Fruit fly (Drosophila melanogaster) whole organism, embryonic: Measurements from ENCODE around the gene Cpr76Bb.

Experiments
- Abd-B ChIP-seq: fragments of 200-800 bp; sonication (Bioruptor generic); optimal IDR thresholded peaks from 2 replicates; lab custom pipeline; 2018; ENCODE audit warnings: missing biosample characterization, mild to moderate bottlenecking, missing genetic modification characterization, moderate library complexity
- Atf3 ChIP-seq: fragments of 200-800 bp; sonication (Bioruptor generic); optimal IDR thresholded peaks from 3 replicates; lab custom pipeline; 2016; ENCODE audit warnings: missing biosample characterization, missing genetic modification characterization
- Bdp1 ChIP-seq: fragments of 200-800 bp; sonication (Bioruptor generic); optimal IDR thresholded peaks from 3 replicates; lab custom pipeline; 2016; ENCODE audit warnings: missing biosample characterization, missing genetic modification characterization
- Bteb2 ChIP-seq: fragments of 200-800 bp; sonication (Bioruptor generic); optimal IDR thresholded peaks from 2 replicates; lab custom pipeline; 2016; ENCODE audit warnings: missing biosample characterization, missing genetic modification characterization
- CG1024 ChIP-seq: fragments of 200-800 bp; sonication (Bioruptor generic); IDR thresholded peaks from 2 replicates; pipeline ENCODE4 v1.3.6; 2022; ENCODE audit warnings: missing biosample characterization, missing genetic modification characterization
- CG11398 ChIP-seq: fragments of 200-800 bp; sonication (Bioruptor generic); optimal IDR thresholded peaks from 2 replicates; lab custom pipeline; 2016; ENCODE audit warnings: missing biosample characterization, missing genetic modification characterization
- CG12299 ChIP-seq: fragments of 200-800 bp; sonication (Bioruptor generic); optimal IDR thresholded peaks from 2 replicates; lab custom pipeline; 2018; ENCODE audit warnings: missing biosample characterization, mild to moderate bottlenecking, missing genetic modification characterization
- CG14860 ChIP-seq: fragments of 200-800 bp; sonication (Bioruptor generic); IDR thresholded peaks from 3 replicates; pipeline ENCODE4 v1.3.6; 2022; ENCODE audit warnings: missing biosample characterization, missing genetic modification characterization; ENCODE audit not compliant: partially characterized antibody
- CG1529 ChIP-seq: fragments of 200-800 bp; sonication (Bioruptor generic); optimal IDR thresholded peaks from 3 replicates; lab custom pipeline; 2018; ENCODE audit warnings: missing biosample characterization, missing genetic modification characterization
- CG2120 ChIP-seq: fragments of 200-800 bp; sonication (Bioruptor generic); optimal IDR thresholded peaks from 3 replicates; lab custom pipeline; 2016; ENCODE audit warnings: missing biosample characterization, missing genetic modification characterization
- CG4282 ChIP-seq: fragments of 200-800 bp; sonication (Bioruptor generic); optimal IDR thresholded peaks from 2 replicates; lab custom pipeline; 2016; ENCODE audit warnings: missing biosample characterization, missing genetic modification characterization
- CG6175 ChIP-seq: fragments of 200-800 bp; sonication (Bioruptor generic); IDR thresholded peaks from 3 replicates; pipeline ENCODE4 v1.3.6; 2022; ENCODE audit warnings: missing biosample characterization, missing genetic modification characterization
- CG6765 ChIP-seq: fragments of 200-800 bp; sonication (Bioruptor generic); optimal IDR thresholded peaks from 3 replicates; lab custom pipeline; 2017; ENCODE audit warnings: missing biosample characterization, mild to moderate bottlenecking, missing genetic modification characterization
- CG7271 ChIP-seq: fragments of 200-800 bp; sonication (Bioruptor generic); optimal IDR thresholded peaks from 2 replicates; lab custom pipeline; 2018; ENCODE audit warnings: missing biosample characterization, mild to moderate bottlenecking, missing genetic modification characterization, moderate library complexity
- CG7357 ChIP-seq: fragments of 200-800 bp; sonication (Bioruptor generic); IDR thresholded peaks from 3 replicates; pipeline ENCODE4 v1.3.6; 2022; ENCODE audit warnings: missing biosample characterization, missing genetic modification characterization
- CG7786 ChIP-seq: fragments of 200-800 bp; sonication (Bioruptor generic); optimal IDR thresholded peaks from 2 replicates; lab custom pipeline; 2016; ENCODE audit warnings: missing biosample characterization, missing genetic modification characterization
- CG9437 ChIP-seq: fragments of 200-800 bp; sonication (Bioruptor generic); optimal IDR thresholded peaks from 2 replicates; lab custom pipeline; 2018; ENCODE audit warnings: missing biosample characterization, mild to moderate bottlenecking, missing genetic modification characterization
- CG9609 ChIP-seq: fragments of 200-800 bp; sonication (Bioruptor generic); optimal IDR thresholded peaks from 3 replicates; lab custom pipeline; 2016; ENCODE audit warnings: missing biosample characterization, missing genetic modification characterization
- CG9727 ChIP-seq: fragments of 200-800 bp; sonication (Bioruptor generic); optimal IDR thresholded peaks from 3 replicates; lab custom pipeline; 2017; ENCODE audit warnings: missing biosample characterization, mild to moderate bottlenecking, missing genetic modification characterization
- CG9817 ChIP-seq: fragments of 200-800 bp; sonication (Bioruptor generic); optimal IDR thresholded peaks from 2 replicates; lab custom pipeline; 2018; ENCODE audit warnings: missing biosample characterization, mild to moderate bottlenecking, missing genetic modification characterization, moderate library complexity
- Elba2 ChIP-seq: fragments of 200-800 bp; sonication (Bioruptor generic); optimal IDR thresholded peaks from 3 replicates; lab custom pipeline; 2016; ENCODE audit warnings: missing biosample characterization, missing genetic modification characterization
- HLHmδ ChIP-seq: fragments of 200-800 bp; sonication (Bioruptor generic); optimal IDR thresholded peaks from 2 replicates; lab custom pipeline; 2018; ENCODE audit warnings: missing biosample characterization, mild to moderate bottlenecking, missing genetic modification characterization, moderate library complexity
- HmgD ChIP-seq: fragments of 200-800 bp; sonication (Bioruptor generic); optimal IDR thresholded peaks from 3 replicates; lab custom pipeline; 2016; ENCODE audit warnings: missing biosample characterization, missing genetic modification characterization
- Hr39 ChIP-seq: fragments of >200 bp; optimal IDR thresholded peaks from 2 replicates; lab custom pipeline; 2017
- Mrtf ChIP-seq: fragments of 200-800 bp; sonication (Bioruptor generic); IDR thresholded peaks from 3 replicates; pipeline ENCODE4 v1.3.6; 2022; ENCODE audit warnings: missing biosample characterization, missing genetic modification characterization
- Neu2 ChIP-seq: fragments of 200-800 bp; sonication (Bioruptor generic); optimal IDR thresholded peaks from 3 replicates; lab custom pipeline; 2016; ENCODE audit warnings: missing biosample characterization, missing genetic modification characterization, borderline replicate concordance
- Side ChIP-seq: fragments of 200-800 bp; sonication (Bioruptor generic); optimal IDR thresholded peaks from 2 replicates; lab custom pipeline; 2016; ENCODE audit warnings: missing biosample characterization, missing genetic modification characterization
- az2 ChIP-seq: fragments of 200-800 bp; sonication (Bioruptor generic); optimal IDR thresholded peaks from 3 replicates; lab custom pipeline; 2016; ENCODE audit warnings: missing biosample characterization, missing genetic modification characterization
- cas ChIP-seq: fragments of 200-800 bp; sonication (Bioruptor generic); IDR thresholded peaks from 2 replicates; pipeline ENCODE4 v1.3.6; 2022; ENCODE audit warnings: missing biosample characterization, missing genetic modification characterization
- cg ChIP-seq: fragments of 200-800 bp; sonication (Bioruptor generic); optimal IDR thresholded peaks from 3 replicates; lab custom pipeline; 2019; ENCODE audit warnings: missing biosample characterization, mild to moderate bottlenecking, missing genetic modification characterization, moderate library complexity
- chm ChIP-seq: fragments of 200-800 bp; sonication (Bioruptor generic); IDR thresholded peaks from 2 replicates; pipeline ENCODE4 v1.3.6; 2022; ENCODE audit warnings: missing biosample characterization, missing genetic modification characterization
- corto ChIP-seq: fragments of 200-800 bp; sonication (Bioruptor generic); optimal IDR thresholded peaks from 2 replicates; lab custom pipeline; 2016; ENCODE audit warnings: missing biosample characterization, mild to moderate bottlenecking, missing genetic modification characterization, moderate library complexity
- dimm ChIP-seq: fragments of 200-800 bp; sonication (Bioruptor generic); IDR thresholded peaks from 2 replicates; pipeline ENCODE4 v1.3.6; 2022; ENCODE audit warnings: missing biosample characterization, missing genetic modification characterization
- en ChIP-seq: fragments of 200-800 bp; sonication (Bioruptor generic); optimal IDR thresholded peaks from 2 replicates; lab custom pipeline; 2016; ENCODE audit warnings: missing biosample characterization, missing genetic modification characterization
- ewg ChIP-seq: fragments of 200-800 bp; sonication (Bioruptor generic); optimal IDR thresholded peaks from 3 replicates; lab custom pipeline; 2017; ENCODE audit warnings: mild to moderate bottlenecking, missing biosample characterization, missing genetic modification reagents, missing genetic modification characterization
- fd3F ChIP-seq: fragments of 200-800 bp; sonication (Bioruptor generic); optimal IDR thresholded peaks from 2 replicates; lab custom pipeline; 2018; ENCODE audit warnings: missing biosample characterization, mild to moderate bottlenecking, missing genetic modification characterization, moderate library complexity
- ftz-f1 ChIP-seq: fragments of 200-800 bp; sonication (Bioruptor generic); optimal IDR thresholded peaks from 2 replicates; lab custom pipeline; 2016; ENCODE audit warnings: missing biosample characterization, missing genetic modification characterization
- gcm ChIP-seq: fragments of 200-800 bp; sonication (Bioruptor generic); optimal IDR thresholded peaks from 2 replicates; lab custom pipeline; 2019; ENCODE audit warnings: missing biosample characterization, mild to moderate bottlenecking, missing genetic modification characterization, moderate library complexity
- gem ChIP-seq: fragments of 200-800 bp; sonication (Bioruptor generic); optimal IDR thresholded peaks from 2 replicates; lab custom pipeline; 2019; ENCODE audit warnings: missing biosample characterization, mild to moderate bottlenecking, missing genetic modification characterization, moderate library complexity
- jigr1 ChIP-seq: fragments of 200-800 bp; sonication (Bioruptor generic); IDR thresholded peaks from 3 replicates; pipeline ENCODE4 v1.3.6; 2022; ENCODE audit warnings: missing biosample characterization, missing genetic modification characterization
- jumu ChIP-seq: fragments of 200-800 bp; sonication (Bioruptor generic); optimal IDR thresholded peaks from 3 replicates; lab custom pipeline; 2016; ENCODE audit warnings: missing biosample characterization, missing genetic modification characterization
- lilli ChIP-seq: fragments of 200-800 bp; sonication (Bioruptor generic); optimal IDR thresholded peaks from 3 replicates; lab custom pipeline; 2016; ENCODE audit warnings: missing biosample characterization, missing genetic modification characterization
- mirr ChIP-seq: fragments of 200-800 bp; sonication (Bioruptor generic); optimal IDR thresholded peaks from 3 replicates; lab custom pipeline; 2018; ENCODE audit warnings: missing biosample characterization, mild to moderate bottlenecking, missing genetic modification characterization
- nmo ChIP-seq: fragments of 200-800 bp; sonication (Bioruptor generic); optimal IDR thresholded peaks from 2 replicates; lab custom pipeline; 2018; ENCODE audit warnings: missing biosample characterization, mild to moderate bottlenecking, missing genetic modification characterization, moderate library complexity
- pnt ChIP-seq: fragments of 200-800 bp; sonication (Bioruptor generic); optimal IDR thresholded peaks from 3 replicates; lab custom pipeline; 2016; ENCODE audit warnings: missing biosample characterization, missing genetic modification characterization
- ranshi ChIP-seq: fragments of 200-800 bp; sonication (Bioruptor generic); IDR thresholded peaks from 2 replicates; pipeline ENCODE4 v1.3.6; 2022; ENCODE audit warnings: missing biosample characterization, missing genetic modification characterization
- scrt ChIP-seq: fragments of 200-800 bp; sonication (Bioruptor generic); optimal IDR thresholded peaks from 2 replicates; lab custom pipeline; 2018; ENCODE audit warnings: missing biosample characterization, mild to moderate bottlenecking, missing genetic modification characterization, moderate library complexity
- sd ChIP-seq: fragments of 200-800 bp; sonication (Bioruptor generic); optimal IDR thresholded peaks from 3 replicates; lab custom pipeline; 2018; ENCODE audit warnings: missing biosample characterization, mild to moderate bottlenecking, missing genetic modification characterization, moderate library complexity
- tin ChIP-seq: fragments of 200-800 bp; sonication (Bioruptor generic); optimal IDR thresholded peaks from 3 replicates; lab custom pipeline; 2016; ENCODE audit warnings: missing biosample characterization, missing genetic modification characterization
- tio ChIP-seq: fragments of 200-800 bp; sonication (Bioruptor generic); optimal IDR thresholded peaks from 2 replicates; lab custom pipeline; 2017; ENCODE audit warnings: missing biosample characterization, missing genetic modification characterization, inconsistent platforms
- tll ChIP-seq, 2 experiments: fragments of 200-800 bp in 1 of 2; fragments of >200 bp in 1 of 2; sonication (Bioruptor generic) in 1 of 2; optimal IDR thresholded peaks; 2 replicates each; lab custom pipeline; 2017 to 2019; ENCODE audit warnings: missing biosample characterization in 2 of 2, missing genetic modification characterization in 2 of 2, mild to moderate bottlenecking in 1 of 2, moderate library complexity in 1 of 2
- yki ChIP-seq: fragments of >200 bp; optimal IDR thresholded peaks from 3 replicates; lab custom pipeline; 2018

Cpr76Bb gene

DNA sequence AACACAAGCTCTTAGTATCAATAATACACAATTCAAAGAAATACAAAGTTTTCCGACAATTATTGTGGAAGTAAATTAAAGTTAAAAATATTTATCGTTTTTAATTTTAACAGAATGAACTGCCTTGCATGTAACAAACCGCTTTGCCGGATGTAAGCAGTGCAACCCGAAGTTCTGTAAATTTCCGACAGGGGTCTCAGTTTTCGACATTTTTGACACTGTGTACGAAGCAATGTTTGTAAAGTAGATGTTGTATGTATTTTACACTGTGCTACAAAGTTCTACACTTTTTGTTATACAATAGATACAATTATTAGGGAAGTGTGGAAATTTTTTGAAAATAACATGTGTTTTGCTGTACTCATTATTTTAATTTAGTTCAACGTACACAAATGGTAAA lies 2.9 kb upstream of the Cpr76Bb start (continued):
- TF ChIP-seq Hr39 = no peak
- TF ChIP-seq CG9609 (GFP tag; lab: Kevin White, UChicago) = peak; percentile 89
- TF ChIP-seq chm (GFP tag; lab: Robert Waterston, UW) = no peak
- TF ChIP-seq tin (GFP tag; lab: Kevin White, UChicago) = peak; percentile 91
- TF ChIP-seq fd3F (GFP tag; lab: Kevin White, UChicago) = peak; percentile 79
- TF ChIP-seq yki (lab: Kevin White, UChicago) = peak; percentile 6
- peak; percentile 89 for TF ChIP-seq pnt (GFP tag; lab: Kevin White, UChicago)
- TF ChIP-seq az2 (GFP tag; lab: Kevin White, UChicago) = peak; percentile 75
- TF ChIP-seq scrt (GFP tag; lab: Kevin White, UChicago) = peak; percentile 64
- peak; percentile 43 for TF ChIP-seq ftz-f1 (GFP tag; lab: Kevin White, UChicago)
- peak; percentile 49 for TF ChIP-seq CG12299
- TF ChIP-seq Bteb2 = peak; percentile 73
- 0 out of 3 replicates have a peak, but pooled peaks have one; percentile 12 for TF ChIP-seq CG14860 (GFP tag; lab: Robert Waterston, UW)
- TF ChIP-seq gem (tag; lab: Kevin White, UChicago) = peak; percentile 81
- TF ChIP-seq CG1024 (GFP tag; lab: Robert Waterston, UW) = peak; percentile 89
- TF ChIP-seq Side = peak; percentile 94
- TF ChIP-seq HmgD (GFP tag; lab: Kevin White, UChicago) = peak; percentile 97
- peak; percentile 96 for TF ChIP-seq CG9817 (tag; lab: Kevin White, UChicago)
- peak; percentile 87 for TF ChIP-seq nmo (GFP tag; lab: Kevin White, UChicago)
- TF ChIP-seq Elba2 (GFP tag; lab: Kevin White, UChicago) = peak; percentile 8
- peak; percentile 71 for TF ChIP-seq CG7786
- TF ChIP-seq Bdp1 (GFP tag; lab: Kevin White, UChicago) = peak; percentile 68
- peak in 1 of 2 experiments; percentile 28 for TF ChIP-seq tll (GFP tag; optimal IDR thresholded peaks at IDR 0.05; lab: Kevin White, UChicago)
- peak; percentile 65 for TF ChIP-seq tio (GFP tag; lab: Kevin White, UChicago)
- TF ChIP-seq mirr (GFP tag; lab: Kevin White, UChicago) = peak; percentile 90
- TF ChIP-seq CG9727 (GFP tag; lab: Kevin White, UChicago) = peak; percentile 88
- no peak for TF ChIP-seq cg (GFP tag; lab: Kevin White, UChicago)
- peak; percentile 90 for TF ChIP-seq CG6765 (GFP tag; lab: Kevin White, UChicago)
- TF ChIP-seq CG1529 (GFP tag; lab: Kevin White, UChicago) = peak; percentile 48
- peak; percentile 31; the same call in 1 of the 3 replicates for TF ChIP-seq jigr1
- no peak for TF ChIP-seq gcm
- peak; percentile 90 for TF ChIP-seq jumu (GFP tag; lab: Kevin White, UChicago)
- peak; percentile 50 for TF ChIP-seq CG11398 (GFP tag; lab: Kevin White, UChicago)
- peak; percentile 92 for TF ChIP-seq CG7271 (tag; lab: Kevin White, UChicago)
- TF ChIP-seq lilli (GFP tag; lab: Kevin White, UChicago) = peak; percentile 70
- peak; percentile 84; the same call in 1 of the 2 replicates for TF ChIP-seq cas (GFP tag; lab: Robert Waterston, UW)
- TF ChIP-seq Abd-B (GFP tag; lab: Kevin White, UChicago) = peak; percentile 88
- TF ChIP-seq CG2120 = peak; percentile 72
- TF ChIP-seq dimm = peak; percentile 82
- TF ChIP-seq ewg = peak; percentile 75
- TF ChIP-seq en (GFP tag; lab: Kevin White, UChicago) = peak; percentile 90
- TF ChIP-seq CG7357 (GFP tag; lab: Robert Waterston, UW) = peak; percentile 76
- TF ChIP-seq corto (GFP tag; lab: Kevin White, UChicago) = no peak
- peak; percentile 91 for TF ChIP-seq CG6175 (GFP tag; lab: Robert Waterston, UW)
- peak; percentile 89 for TF ChIP-seq ranshi (GFP tag; lab: Robert Waterston, UW)
- TF ChIP-seq CG9437 (GFP tag; lab: Kevin White, UChicago) = peak; percentile 45
- TF ChIP-seq Neu2 (GFP tag; lab: Kevin White, UChicago) = peak; percentile 64
- TF ChIP-seq Atf3 (GFP tag; lab: Kevin White, UChicago) = peak; percentile 79
- peak; percentile 74 for TF ChIP-seq HLHmδ (GFP tag; lab: Kevin White, UChicago)
- no peak for TF ChIP-seq sd (tag; lab: Kevin White, UChicago)
- peak; percentile 92 for TF ChIP-seq Mrtf
- TF ChIP-seq CG4282 (GFP tag; lab: Kevin White, UChicago) = peak; percentile 65
